Worm (Caenorhabditis elegans) whole organism, early embryonic: ENCODE measurements around the gene C08H9.16.

Experiments
- ama-1 ChIP-seq: fragments of 150-350 bp; optimal IDR thresholded peaks from 2 replicates; lab custom pipeline; 2014
- ceh-13 ChIP-seq: fragments of 200-800 bp; sonication (Bioruptor generic); optimal IDR thresholded peaks from 2 replicates; lab custom pipeline; 2018; ENCODE audit warnings: mild to moderate bottlenecking, missing genetic modification characterization, missing compliant biosample characterization

ce11 chrII:9894435-9894834, 1.9 kb downstream of the C08H9.16 start, which contains the start of gene F26C11.1:
- TF ChIP-seq ama-1 (lab: Kevin White, UChicago) (no peak), ceh-13 (GFP tag; lab: Kevin White, UChicago) (no peak)
